Fruit fly (Drosophila melanogaster) whole organism, wandering third instar larva: ENCODE measurements around the gene CG15152.

Experiments used
- Abd-B ChIP-seq: fragments of >200 bp; optimal IDR thresholded peaks from 2 replicates; lab custom pipeline; 2017; ENCODE audit warnings: missing biosample characterization, missing genetic modification characterization
- CG32264 ChIP-seq: fragments of 200-800 bp; sonication (Bioruptor generic); optimal IDR thresholded peaks from 2 replicates; lab custom pipeline; 2016; ENCODE audit warnings: missing biosample characterization, missing genetic modification characterization
- CG9705 ChIP-seq: fragments of 200-800 bp; sonication (Bioruptor generic); optimal IDR thresholded peaks from 2 replicates; lab custom pipeline; 2018; ENCODE audit warnings: missing biosample characterization, mild to moderate bottlenecking, missing genetic modification characterization
- HLH106 ChIP-seq: fragments of 200-800 bp; optimal IDR thresholded peaks from 3 replicates; lab custom pipeline; 2019; ENCODE audit warnings: missing biosample characterization, mild to moderate bottlenecking, missing genetic modification characterization, moderate library complexity
- Hr78 ChIP-seq: fragments of >200 bp; optimal IDR thresholded peaks from 2 replicates; lab custom pipeline; 2017; ENCODE audit warnings: missing biosample characterization, missing genetic modification characterization
- Myc ChIP-seq: fragments of >200 bp; optimal IDR thresholded peaks from 2 replicates; lab custom pipeline; 2017
- Rel ChIP-seq, 2 experiments: fragments of 200-800 bp; sonication (Bioruptor generic) in 1 of 2; optimal IDR thresholded peaks; 2 replicates in 1 of 2; 3 replicates in 1 of 2; lab custom pipeline; 2016 to 2019; ENCODE audit warnings: mild to moderate bottlenecking in 2 of 2, missing biosample characterization in 2 of 2, missing genetic modification characterization in 2 of 2, moderate library complexity in 1 of 2
- brk ChIP-seq: fragments of 200-800 bp; sonication (Bioruptor generic); optimal IDR thresholded peaks from 2 replicates; lab custom pipeline; 2016; ENCODE audit warnings: missing biosample characterization, mild to moderate bottlenecking, missing genetic modification characterization
- dsf ChIP-seq: sonication (Bioruptor generic); optimal IDR thresholded peaks from 2 replicates; lab custom pipeline; 2016; ENCODE audit warnings: missing biosample characterization, missing genetic modification characterization, borderline replicate concordance
- h ChIP-seq: fragments of 200-800 bp; sonication (Bioruptor generic); optimal IDR thresholded peaks from 3 replicates; lab custom pipeline; 2016; ENCODE audit warnings: missing biosample characterization, mild to moderate bottlenecking, missing genetic modification characterization
- lola ChIP-seq: fragments of >200 bp; optimal IDR thresholded peaks from 2 replicates; lab custom pipeline; 2017; ENCODE audit warnings: missing biosample characterization, missing genetic modification characterization
- pan ChIP-seq: fragments of >200 bp; optimal IDR thresholded peaks from 2 replicates; lab custom pipeline; 2017
- rgr ChIP-seq: fragments of 200-800 bp; sonication (Bioruptor generic); optimal IDR thresholded peaks from 3 replicates; lab custom pipeline; 2016; ENCODE audit warnings: missing biosample characterization, mild to moderate bottlenecking, missing genetic modification characterization
- usp ChIP-seq: fragments of >200 bp; optimal IDR thresholded peaks from 2 replicates; lab custom pipeline; 2017; ENCODE audit warnings: missing biosample characterization, missing genetic modification characterization

DNA sequence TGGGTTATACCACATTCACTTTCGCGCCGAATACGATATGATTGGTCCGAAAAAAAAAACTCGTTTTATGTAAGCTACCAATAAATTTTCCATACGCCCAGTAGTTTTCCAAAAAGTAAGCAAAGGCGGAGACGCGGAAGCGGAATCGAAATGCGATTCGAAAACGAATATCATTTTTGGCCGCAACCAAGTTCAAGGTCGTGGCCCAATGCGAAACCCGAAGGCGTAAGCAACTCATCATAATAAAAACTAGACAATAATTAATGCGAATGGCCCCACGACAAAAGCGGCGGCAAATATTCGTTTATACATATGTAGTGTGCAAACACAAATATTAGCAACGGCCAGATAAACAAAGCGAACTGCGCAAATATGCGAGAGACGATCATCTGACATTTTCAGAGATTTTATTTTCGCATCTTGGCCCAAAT, 22.1 kb downstream of the CG15152 start:
- TF ChIP-seq dsf (GFP tag; lab: Kevin White, UChicago) = no peak
- no peak for TF ChIP-seq rgr
- TF ChIP-seq CG9705 = no peak
- no peak for TF ChIP-seq h
- TF ChIP-seq pan (lab: Kevin White, UChicago) = no peak
- no peak for TF ChIP-seq Myc (lab: Kevin White, UChicago)
- no peak for TF ChIP-seq CG32264 (GFP tag; lab: Kevin White, UChicago)
- TF ChIP-seq lola = no peak
- no peak for TF ChIP-seq Rel (GFP tag; optimal IDR thresholded peaks at IDR 0.05; lab: Kevin White, UChicago)
- TF ChIP-seq Rel (tag; optimal IDR thresholded peaks at IDR 0.05; lab: Kevin White, UChicago) = no peak
- no peak for TF ChIP-seq brk (GFP tag; lab: Kevin White, UChicago)
- no peak for TF ChIP-seq Hr78
- no peak for TF ChIP-seq Abd-B
- TF ChIP-seq usp (GFP tag; lab: Kevin White, UChicago) = no peak
- TF ChIP-seq HLH106 (tag; lab: Kevin White, UChicago) = no peak
